Worm (Caenorhabditis elegans): ENCODE measurements around the gene col-9.

ce11 chrX:13583895-13584344 is 5.9 kb upstream of the col-9 start:
- TF ChIP-seq W03F9.2 (tag; optimal IDR thresholded peaks at IDR 0.05) (no peak), him-1 (tag; optimal IDR thresholded peaks at IDR 0.05) (no peak), dao-5 (tag; optimal IDR thresholded peaks at IDR 0.05) (no peak)

Measured in whole organism, L4/young adult.